Worm (Caenorhabditis elegans) whole organism, young adult: Measurements from ENCODE around the gene W05H9.4.
A peak's percentile ranks its signal among the peaks of the same experiment; 100 is the strongest.

Experiments used
- B0336.3 ChIP-seq: fragments of 200-800 bp; sonication (Bioruptor generic); IDR thresholded peaks from 2 replicates; pipeline ENCODE4 v1.3.6; 2022; ENCODE audit warnings: missing genetic modification characterization, missing compliant biosample characterization
- C06A6.2 ChIP-seq: fragments of 200-800 bp; sonication (Bioruptor generic); conservative IDR thresholded peaks from 2 replicates; pipeline ENCODE4 v1.3.6; 2022; ENCODE audit warnings: missing genetic modification characterization, missing compliant biosample characterization
- C17E4.6 ChIP-seq: fragments of 200-800 bp; sonication (Bioruptor generic); IDR thresholded peaks from 2 replicates; pipeline ENCODE4 v1.3.6; 2022; ENCODE audit warnings: missing genetic modification reagents, missing genetic modification characterization, missing compliant biosample characterization
- F10E7.11 ChIP-seq: sonication (generic microtip); optimal IDR thresholded peaks from 2 replicates; lab custom pipeline; 2017; ENCODE audit warnings: mild to moderate bottlenecking, missing genetic modification characterization, moderate library complexity, missing compliant biosample characterization
- F22D6.2 ChIP-seq: sonication (generic microtip); optimal IDR thresholded peaks from 2 replicates; lab custom pipeline; 2016; ENCODE audit warnings: mild to moderate bottlenecking, missing genetic modification characterization, missing compliant biosample characterization
- F37B4.10 ChIP-seq: fragments of 200-800 bp; sonication (Bioruptor generic); IDR thresholded peaks from 2 replicates; pipeline ENCODE4 v1.3.6; 2022; ENCODE audit warnings: missing genetic modification characterization, missing compliant biosample characterization
- F52B5.7 ChIP-seq: sonication (generic microtip); optimal IDR thresholded peaks from 2 replicates; lab custom pipeline; 2016; ENCODE audit warnings: mild to moderate bottlenecking, missing genetic modification characterization, missing compliant biosample characterization
- F57C9.4 ChIP-seq: sonication (generic microtip); optimal IDR thresholded peaks from 2 replicates; lab custom pipeline; 2017; ENCODE audit warnings: mild to moderate bottlenecking, missing genetic modification characterization, missing compliant biosample characterization
- Y53F4B.3 ChIP-seq: fragments of 200-800 bp; sonication (Bioruptor generic); IDR thresholded peaks from 2 replicates; pipeline ENCODE4 v1.3.6; 2022; ENCODE audit warnings: missing genetic modification reagents, missing genetic modification characterization, missing compliant biosample characterization
- ZK185.1 ChIP-seq: sonication (generic microtip); optimal IDR thresholded peaks from 2 replicates; lab custom pipeline; 2016; ENCODE audit warnings: mild to moderate bottlenecking, missing genetic modification characterization, missing compliant biosample characterization; ENCODE audit not compliant: poor library complexity, severe bottlenecking
- atf-7 ChIP-seq: sonication (generic microtip); optimal IDR thresholded peaks from 2 replicates; lab custom pipeline; 2017; ENCODE audit warnings: mild to moderate bottlenecking, missing genetic modification characterization, missing compliant biosample characterization
- athp-1 ChIP-seq: sonication (generic microtip); optimal IDR thresholded peaks from 2 replicates; lab custom pipeline; 2017; ENCODE audit warnings: mild to moderate bottlenecking, missing genetic modification characterization, missing compliant biosample characterization
- attf-5 ChIP-seq: fragments of 200-800 bp; sonication (Bioruptor generic); optimal IDR thresholded peaks from 2 replicates; lab custom pipeline; 2018; ENCODE audit warnings: mild to moderate bottlenecking, missing genetic modification characterization, missing compliant biosample characterization
- attf-6 ChIP-seq: fragments of 200-800 bp; sonication (Bioruptor generic); IDR thresholded peaks from 2 replicates; pipeline ENCODE4 v1.3.6; 2022; ENCODE audit warnings: missing genetic modification reagents, missing genetic modification characterization, missing compliant biosample characterization
- ccch-3 ChIP-seq: fragments of 200-800 bp; sonication (Bioruptor generic); optimal IDR thresholded peaks from 2 replicates; lab custom pipeline; 2018; ENCODE audit warnings: mild to moderate bottlenecking, missing genetic modification characterization, missing compliant biosample characterization
- cebp-2 ChIP-seq: fragments of 200-800 bp; sonication (Bioruptor generic); IDR thresholded peaks from 2 replicates; pipeline ENCODE4 v1.3.6; 2022; ENCODE audit warnings: missing genetic modification characterization, missing compliant biosample characterization
- ceh-40 ChIP-seq: fragments of 200-800 bp; sonication (Bioruptor generic); IDR thresholded peaks from 2 replicates; pipeline ENCODE4 v1.3.6; 2022; ENCODE audit warnings: missing genetic modification characterization, missing compliant biosample characterization
- chd-7 ChIP-seq: sonication (generic microtip); optimal IDR thresholded peaks from 2 replicates; lab custom pipeline; 2016; ENCODE audit warnings: mild to moderate bottlenecking, missing genetic modification characterization, moderate library complexity, missing compliant biosample characterization
- dox-1 ChIP-seq: fragments of 200-800 bp; sonication (Bioruptor generic); IDR thresholded peaks from 2 replicates; pipeline ENCODE4 v1.3.6; 2022; ENCODE audit warnings: missing genetic modification reagents, missing genetic modification characterization, missing compliant biosample characterization
- egl-44 ChIP-seq: fragments of 200-800 bp; sonication (Bioruptor generic); IDR thresholded peaks from 2 replicates; pipeline ENCODE4 v1.3.6; 2022; ENCODE audit warnings: missing genetic modification reagents, missing genetic modification characterization, missing compliant biosample characterization
- ets-4 ChIP-seq: fragments of 200-800 bp; sonication (Bioruptor generic); optimal IDR thresholded peaks from 2 replicates; lab custom pipeline; 2018; ENCODE audit warnings: mild to moderate bottlenecking, missing genetic modification characterization, missing compliant biosample characterization
- fkh-3 ChIP-seq: sonication (generic microtip); optimal IDR thresholded peaks from 2 replicates; lab custom pipeline; 2016; ENCODE audit warnings: mild to moderate bottlenecking, missing genetic modification characterization, missing compliant biosample characterization
- hlh-26 ChIP-seq: fragments of 200-800 bp; sonication (Bioruptor generic); conservative IDR thresholded peaks from 2 replicates; pipeline ENCODE4 v1.3.6; 2022; ENCODE audit warnings: missing genetic modification reagents, missing genetic modification characterization, missing compliant biosample characterization
- hmg-1.2 ChIP-seq: fragments of 200-800 bp; sonication (Bioruptor generic); IDR thresholded peaks from 2 replicates; pipeline ENCODE4 v1.3.6; 2022; ENCODE audit warnings: missing genetic modification reagents, missing genetic modification characterization, missing compliant biosample characterization
- lag-1 ChIP-seq: fragments of 200-800 bp; sonication (Bioruptor generic); IDR thresholded peaks from 2 replicates; pipeline ENCODE4 v1.3.6; 2022; ENCODE audit warnings: missing genetic modification reagents, missing genetic modification characterization, missing compliant biosample characterization
- lin-40 ChIP-seq: sonication (generic microtip); optimal IDR thresholded peaks from 2 replicates; lab custom pipeline; 2016; ENCODE audit warnings: missing genetic modification characterization, mild to moderate bottlenecking, missing compliant biosample characterization, missing genotype, missing genetic modification reagents
- lin-54 ChIP-seq: fragments of 200-800 bp; sonication (Bioruptor generic); optimal IDR thresholded peaks from 2 replicates; lab custom pipeline; 2018; ENCODE audit warnings: mild to moderate bottlenecking, missing genetic modification characterization, missing compliant biosample characterization
- lsl-1 ChIP-seq: fragments of 200-800 bp; sonication (Bioruptor generic); optimal IDR thresholded peaks from 2 replicates; lab custom pipeline; 2018; ENCODE audit warnings: mild to moderate bottlenecking, missing genetic modification characterization, moderate library complexity, missing compliant biosample characterization
- madf-3 ChIP-seq: fragments of 200-800 bp; sonication (Bioruptor generic); IDR thresholded peaks from 2 replicates; pipeline ENCODE4 v1.3.6; 2022; ENCODE audit warnings: missing genetic modification reagents, missing genetic modification characterization, missing compliant biosample characterization
- madf-6 ChIP-seq: fragments of 200-800 bp; sonication (Bioruptor generic); IDR thresholded peaks from 2 replicates; pipeline ENCODE4 v1.3.6; 2022; ENCODE audit warnings: missing genetic modification reagents, missing genetic modification characterization, missing compliant biosample characterization
- mcd-1 ChIP-seq: fragments of 200-800 bp; sonication (Bioruptor generic); IDR thresholded peaks from 2 replicates; pipeline ENCODE4 v1.3.6; 2022; ENCODE audit warnings: missing genetic modification reagents, missing genetic modification characterization, missing compliant biosample characterization
- nhr-120 ChIP-seq: fragments of 200-800 bp; sonication (Bioruptor generic); IDR thresholded peaks from 2 replicates; pipeline ENCODE4 v1.3.6; 2022; ENCODE audit warnings: missing genetic modification characterization, missing compliant biosample characterization
- pha-4 ChIP-seq: fragments of 150-350 bp; sonication (generic microtip); optimal IDR thresholded peaks from 2 replicates; lab custom pipeline; 2014; ENCODE audit warnings: missing biosample characterization, missing genetic modification reagents, missing genetic modification characterization
- repo-1 ChIP-seq: sonication (generic microtip); optimal IDR thresholded peaks from 2 replicates; lab custom pipeline; 2017; ENCODE audit warnings: mild to moderate bottlenecking, missing genetic modification characterization, missing compliant biosample characterization
- snpc-3.4 ChIP-seq: sonication (generic microtip); optimal IDR thresholded peaks from 2 replicates; lab custom pipeline; 2017; ENCODE audit warnings: missing genetic modification characterization, mild to moderate bottlenecking, missing compliant biosample characterization, antibody characterized with exemption, moderate library complexity, missing genotype, missing genetic modification reagents
- zfh-2 ChIP-seq: fragments of 200-800 bp; sonication (Bioruptor generic); conservative IDR thresholded peaks from 2 replicates; pipeline ENCODE4 v1.3.6; 2022; ENCODE audit warnings: missing genetic modification reagents, missing genetic modification characterization, missing compliant biosample characterization
- ztf-25 ChIP-seq: fragments of 200-800 bp; sonication (Bioruptor generic); IDR thresholded peaks from 2 replicates; pipeline ENCODE4 v1.3.6; 2022; ENCODE audit warnings: missing genetic modification reagents, missing genetic modification characterization, missing compliant biosample characterization
- ztf-6 ChIP-seq: fragments of 200-800 bp; sonication (Bioruptor generic); IDR thresholded peaks from 2 replicates; pipeline ENCODE4 v1.3.6; 2022; ENCODE audit warnings: missing genetic modification reagents, missing genetic modification characterization, missing compliant biosample characterization

The W05H9.4 gene

DNA sequence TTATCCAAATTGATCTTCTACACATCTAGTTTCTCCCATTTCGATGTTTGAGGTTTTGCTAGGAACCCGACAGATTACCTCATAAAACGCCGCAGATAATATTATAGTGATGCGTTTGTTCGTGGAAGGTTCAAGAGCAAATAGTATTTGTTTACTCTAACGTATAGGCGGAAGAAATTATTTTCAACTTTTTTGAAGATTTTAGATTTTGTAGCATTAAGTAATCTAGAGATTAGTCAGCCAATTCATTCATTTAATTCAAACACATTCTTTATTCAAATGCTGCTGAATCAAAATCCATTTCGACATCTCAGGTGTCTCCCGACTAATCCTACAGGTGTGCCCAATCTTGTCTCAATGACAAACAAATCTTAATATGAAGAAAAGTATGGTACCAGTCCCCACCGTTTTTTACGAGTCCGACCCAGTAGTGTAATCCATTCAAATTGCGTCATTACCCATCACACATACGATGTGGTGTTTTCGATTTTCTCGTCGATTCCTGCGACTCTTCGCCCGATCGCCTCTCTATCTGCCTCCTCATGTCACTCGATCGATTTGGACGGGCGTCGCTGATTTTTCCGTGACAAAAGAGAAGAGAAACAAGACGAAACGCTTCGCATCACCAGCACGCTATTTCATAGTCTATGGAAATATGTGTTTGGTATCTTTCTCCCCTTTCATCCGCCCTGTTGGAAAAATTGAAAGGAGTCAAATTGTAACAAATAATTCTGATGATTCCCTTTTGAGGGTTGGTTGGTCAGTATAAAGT lies 9.4 kb upstream of the W05H9.4 start (continued):
- TF ChIP-seq F22D6.2 (tag; lab: Kevin White, UChicago) (peak; percentile 42), ZK185.1 (tag; lab: Kevin White, UChicago) (peak; percentile 40), cebp-2 (no peak), ccch-3 (peak; percentile 22), ceh-40 (peak; percentile 53; the same call in 1 of the 2 replicates), attf-5 (GFP tag; lab: Kevin White, UChicago) (peak; percentile 27), lin-54 (GFP tag; lab: Kevin White, UChicago) (peak; percentile 48), pha-4 (tag; lab: Kevin White, UChicago) (peak; percentile 28), B0336.3 (peak; percentile 88), egl-44 (GFP tag; lab: Robert Waterston, UW) (peak; percentile 62; the same call in 1 of the 2 replicates), nhr-120 (GFP tag; lab: Robert Waterston, UW) (no peak), atf-7 (tag; lab: Kevin White, UChicago) (peak; percentile 52), ztf-6 (GFP tag; lab: Robert Waterston, UW) (no peak), madf-3 (GFP tag; lab: Robert Waterston, UW) (0 out of 2 replicates have a peak, but pooled peaks have one; percentile 54), attf-6 (GFP tag; lab: Robert Waterston, UW) (peak; percentile 50; the same call in 1 of the 2 replicates), C17E4.6 (GFP tag; lab: Robert Waterston, UW) (no peak), zfh-2 (GFP tag; lab: Robert Waterston, UW) (peak; percentile 78), athp-1 (no peak), ztf-25 (GFP tag; lab: Robert Waterston, UW) (0 out of 2 replicates have a peak, but pooled peaks have one; percentile 51), madf-6 (GFP tag; lab: Robert Waterston, UW) (peak; percentile 42; the same call in 1 of the 2 replicates), chd-7 (tag; lab: Kevin White, UChicago) (peak; percentile 26), Y53F4B.3 (GFP tag; lab: Robert Waterston, UW) (no peak), mcd-1 (GFP tag; lab: Robert Waterston, UW) (peak; percentile 38), fkh-3 (tag; lab: Kevin White, UChicago) (peak; percentile 9), ets-4 (GFP tag; lab: Kevin White, UChicago) (peak; percentile 20), F10E7.11 (tag; lab: Kevin White, UChicago) (peak; percentile 32), C06A6.2 (peak; percentile 47), hlh-26 (no peak), snpc-3.4 (tag; lab: Kevin White, UChicago) (no peak), hmg-1.2 (peak; percentile 19), F37B4.10 (GFP tag; lab: Robert Waterston, UW) (no peak), F52B5.7 (tag; lab: Kevin White, UChicago) (peak; percentile 24)

DNA sequence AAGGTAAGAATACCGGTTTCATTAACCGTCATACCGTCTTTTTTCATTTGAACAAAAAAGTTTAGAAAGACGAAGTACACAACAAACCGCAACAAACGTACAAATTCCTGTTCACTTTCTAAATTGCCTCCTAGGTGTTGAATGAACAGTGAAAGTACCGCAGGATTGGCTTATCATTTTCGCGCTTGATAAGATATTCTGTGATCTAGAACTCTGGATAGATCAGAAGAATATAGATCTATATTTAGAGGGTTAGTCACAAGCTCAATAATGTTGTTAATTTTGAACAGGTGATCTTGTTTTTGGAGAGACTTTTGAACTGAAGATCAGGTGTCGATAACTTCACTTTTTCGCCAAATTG lies 8.8 kb upstream of the W05H9.4 start:
- TF ChIP-seq lsl-1 (GFP tag; lab: Kevin White, UChicago) (no peak), dox-1 (GFP tag; lab: Robert Waterston, UW) (no peak), F57C9.4 (tag; lab: Kevin White, UChicago) (no peak), lag-1 (GFP tag; lab: Robert Waterston, UW) (no peak), repo-1 (tag; lab: Kevin White, UChicago) (no peak), lin-40 (tag; lab: Kevin White, UChicago) (no peak)
